Fruit fly (Drosophila melanogaster): ENCODE data around the gene CG11322.

Gene CG11322

DNA sequence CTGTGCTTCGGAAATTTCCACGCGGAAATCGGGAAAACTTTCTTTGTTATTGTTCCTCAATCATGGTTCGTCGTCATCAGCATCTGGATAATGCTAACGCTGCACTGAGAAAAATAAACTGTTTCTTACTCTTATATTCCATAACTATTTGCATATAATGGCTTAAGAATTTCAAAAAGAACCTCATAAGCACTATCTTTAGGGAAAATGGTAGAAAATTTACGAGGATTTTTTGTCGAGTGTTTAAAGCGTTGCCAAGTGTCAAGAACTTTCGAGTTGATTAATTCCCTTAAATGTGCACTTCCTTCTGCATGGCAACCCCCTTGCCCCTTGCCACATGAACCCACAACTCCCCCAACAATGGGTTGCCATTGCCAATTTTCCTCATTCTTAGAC lies 28.5 kb upstream of the CG11322 start (continued):
- TF ChIP-seq CG9932 (GFP tag; IDR thresholded peaks at IDR 0.05) (peak; percentile 44), az2 (GFP tag; optimal IDR thresholded peaks at IDR 0.05) (peak; percentile 69), CG10565 (GFP tag; optimal IDR thresholded peaks at IDR 0.05) (no peak), CG10543 (GFP tag; optimal IDR thresholded peaks at IDR 0.05) (no peak), CG5245 (GFP tag; optimal IDR thresholded peaks at IDR 0.05) (no peak), gsb-n (tag; optimal IDR thresholded peaks at IDR 0.05) (peak; percentile 42), CG31441 (GFP tag; IDR thresholded peaks at IDR 0.05) (peak; percentile 67), cwo (GFP tag; optimal IDR thresholded peaks at IDR 0.05) (no peak), Hr78 (GFP tag; optimal IDR thresholded peaks at IDR 0.05) (no peak), CG6854 (GFP tag; optimal IDR thresholded peaks at IDR 0.05) (no peak), fu2 (GFP tag; optimal IDR thresholded peaks at IDR 0.05) (peak; percentile 50), YL-1 (GFP tag; optimal IDR thresholded peaks at IDR 0.05) (no peak), fd96Cb (tag; optimal IDR thresholded peaks at IDR 0.05) (peak; percentile 76), CG10209 (GFP tag; optimal IDR thresholded peaks at IDR 0.05) (peak; percentile 21), inv (GFP tag; IDR thresholded peaks at IDR 0.05; ENCODE audit: partially characterized antibody) (no peak), CG7987 (GFP tag; optimal IDR thresholded peaks at IDR 0.05) (no peak), odd (GFP tag; optimal IDR thresholded peaks at IDR 0.05) (no peak), CG2120 (GFP tag; optimal IDR thresholded peaks at IDR 0.05) (peak; percentile 35), CG6813 (GFP tag; optimal IDR thresholded peaks at IDR 0.05) (no peak), CG17385 (GFP tag; optimal IDR thresholded peaks at IDR 0.05) (peak; percentile 14), bowl (GFP tag; IDR thresholded peaks at IDR 0.05) (no peak), HLHmδ (GFP tag; optimal IDR thresholded peaks at IDR 0.05) (no peak), CG11247 (GFP tag; IDR thresholded peaks at IDR 0.05) (no peak; the same call in 1 of the 2 replicates), corto (GFP tag; optimal IDR thresholded peaks at IDR 0.05) (no peak), shn (GFP tag; optimal IDR thresholded peaks at IDR 0.05) (peak; percentile 41), CG11696 (GFP tag; IDR thresholded peaks at IDR 0.05) (no peak), CG18764 (GFP tag; optimal IDR thresholded peaks at IDR 0.05) (peak; percentile 57), ems (GFP tag; optimal IDR thresholded peaks at IDR 0.05) (no peak), run (tag; optimal IDR thresholded peaks at IDR 0.05) (no peak), tio (GFP tag; optimal IDR thresholded peaks at IDR 0.05) (peak; percentile 57), CG12236 (GFP tag; optimal IDR thresholded peaks at IDR 0.05) (no peak), sima (GFP tag; optimal IDR thresholded peaks at IDR 0.05) (peak; percentile 31), nerfin-2 (GFP tag; IDR thresholded peaks at IDR 0.05; ENCODE audit: partially characterized antibody) (no peak), al (GFP tag; IDR thresholded peaks at IDR 0.05) (no peak), Bteb2 (GFP tag; optimal IDR thresholded peaks at IDR 0.05) (no peak), eyg (GFP tag; optimal IDR thresholded peaks at IDR 0.05) (peak; percentile 37), Drgx (GFP tag; IDR thresholded peaks at IDR 0.05) (peak; percentile 57), CG2678 (tag; optimal IDR thresholded peaks at IDR 0.05) (peak; percentile 70), CG12769 (tag; optimal IDR thresholded peaks at IDR 0.05) (no peak), nmo (GFP tag; optimal IDR thresholded peaks at IDR 0.05) (peak; percentile 77), CG13424 (tag; optimal IDR thresholded peaks at IDR 0.05) (peak; percentile 48), gt (GFP tag; IDR thresholded peaks at IDR 0.05) (no peak), MTF-1 (GFP tag; optimal IDR thresholded peaks at IDR 0.05; ENCODE audit: borderline replicate concordance) (no peak), NC2α (GFP tag; optimal IDR thresholded peaks at IDR 0.05) (peak; percentile 48), ewg (GFP tag; optimal IDR thresholded peaks at IDR 0.05) (no peak), Xbp1 (GFP tag; optimal IDR thresholded peaks at IDR 0.05) (peak; percentile 59), HLH54F (GFP tag; optimal IDR thresholded peaks at IDR 0.05) (peak; percentile 15), ken (GFP tag; IDR thresholded peaks at IDR 0.05) (peak; percentile 44; the same call in 1 of the 3 replicates), otp (GFP tag; IDR thresholded peaks at IDR 0.05) (peak; percentile 20; the same call in 1 of the 3 replicates), ci (GFP tag; IDR thresholded peaks at IDR 0.05) (peak; percentile 27; the same call in 1 of the 3 replicates), Hand (GFP tag; optimal IDR thresholded peaks at IDR 0.05) (no peak)

Measured in whole organism, embryonic.